Fruit fly (Drosophila melanogaster) whole organism, wandering third instar larva: Measurements from ENCODE around the gene yellow-e2.
A peak's percentile ranks its signal among the peaks of the same experiment; 100 is the strongest.

Experiments
- Abd-B ChIP-seq: fragments of >200 bp; optimal IDR thresholded peaks from 2 replicates; lab custom pipeline; 2017; ENCODE audit warnings: missing biosample characterization, missing genetic modification characterization
- CG32264 ChIP-seq: fragments of 200-800 bp; sonication (Bioruptor generic); optimal IDR thresholded peaks from 2 replicates; lab custom pipeline; 2016; ENCODE audit warnings: missing biosample characterization, missing genetic modification characterization
- CG9705 ChIP-seq: fragments of 200-800 bp; sonication (Bioruptor generic); optimal IDR thresholded peaks from 2 replicates; lab custom pipeline; 2018; ENCODE audit warnings: missing biosample characterization, mild to moderate bottlenecking, missing genetic modification characterization
- CrebA ChIP-seq: fragments of 200-800 bp; sonication (Bioruptor generic); optimal IDR thresholded peaks from 2 replicates; lab custom pipeline; 2016; ENCODE audit warnings: missing biosample characterization, mild to moderate bottlenecking, missing genetic modification characterization, borderline replicate concordance
- Dfd ChIP-seq: fragments of >200 bp; optimal IDR thresholded peaks from 2 replicates; lab custom pipeline; 2017; ENCODE audit warnings: missing biosample characterization, missing genetic modification characterization
- Dif ChIP-seq: fragments of 200-275, 200-300 bp; sonication (Bioruptor generic); optimal IDR thresholded peaks from 2 replicates; lab custom pipeline; 2018; ENCODE audit warnings: missing biosample characterization, missing genetic modification characterization; ENCODE audit not compliant: partially characterized antibody
- GATAd ChIP-seq: sonication (Bioruptor generic); optimal IDR thresholded peaks from 2 replicates; lab custom pipeline; 2016; ENCODE audit warnings: missing biosample characterization, missing genetic modification characterization
- HLH106 ChIP-seq: fragments of 200-800 bp; optimal IDR thresholded peaks from 3 replicates; lab custom pipeline; 2019; ENCODE audit warnings: missing biosample characterization, mild to moderate bottlenecking, missing genetic modification characterization, moderate library complexity
- Hnf4 ChIP-seq: fragments of 200-800 bp; sonication (Bioruptor generic); optimal IDR thresholded peaks from 2 replicates; lab custom pipeline; 2016; ENCODE audit warnings: missing biosample characterization, mild to moderate bottlenecking, missing genetic modification characterization
- Hr78 ChIP-seq: fragments of >200 bp; optimal IDR thresholded peaks from 2 replicates; lab custom pipeline; 2017; ENCODE audit warnings: missing biosample characterization, missing genetic modification characterization
- Hr83 ChIP-seq: fragments of 200-300 bp; sonication (Bioruptor generic); optimal IDR thresholded peaks from 2 replicates; lab custom pipeline; 2016; ENCODE audit warnings: missing biosample characterization, mild to moderate bottlenecking, missing genetic modification characterization, moderate library complexity; ENCODE audit not compliant: poor library complexity, severe bottlenecking
- Jra ChIP-seq: sonication (Bioruptor generic); optimal IDR thresholded peaks from 2 replicates; lab custom pipeline; 2016; ENCODE audit warnings: missing biosample characterization, missing genetic modification characterization
- Mio ChIP-seq: sonication (Bioruptor generic); optimal IDR thresholded peaks from 2 replicates; lab custom pipeline; 2016; ENCODE audit warnings: missing biosample characterization, missing genetic modification characterization
- Myc ChIP-seq: fragments of >200 bp; optimal IDR thresholded peaks from 2 replicates; lab custom pipeline; 2017
- N ChIP-seq: fragments of >200 bp; optimal IDR thresholded peaks from 2 replicates; lab custom pipeline; 2018; ENCODE audit warnings: missing biosample characterization, missing external identifiers, missing genetic modification characterization
- OdsH ChIP-seq: fragments of 200-800 bp; sonication (Bioruptor generic); optimal IDR thresholded peaks from 2 replicates; lab custom pipeline; 2016; ENCODE audit warnings: missing biosample characterization, mild to moderate bottlenecking, missing genetic modification characterization
- Rel ChIP-seq, 2 experiments: fragments of 200-800 bp; sonication (Bioruptor generic) in 1 of 2; optimal IDR thresholded peaks; 2 replicates in 1 of 2; 3 replicates in 1 of 2; lab custom pipeline; 2016 to 2019; ENCODE audit warnings: mild to moderate bottlenecking in 2 of 2, missing biosample characterization in 2 of 2, missing genetic modification characterization in 2 of 2, moderate library complexity in 1 of 2
- Sp1 ChIP-seq: fragments of 200-800 bp; sonication (Bioruptor generic); optimal IDR thresholded peaks from 3 replicates; lab custom pipeline; 2019; ENCODE audit warnings: missing biosample characterization, mild to moderate bottlenecking, missing genetic modification characterization, moderate library complexity
- Vsx2 ChIP-seq: fragments of 200-300, 225-300 bp; sonication (Bioruptor generic); optimal IDR thresholded peaks from 2 replicates; lab custom pipeline; 2018; ENCODE audit warnings: missing biosample characterization, missing genetic modification characterization; ENCODE audit not compliant: partially characterized antibody
- br ChIP-seq: fragments of 200-800 bp; sonication (Bioruptor generic); optimal IDR thresholded peaks from 2 replicates; lab custom pipeline; 2016; ENCODE audit warnings: missing biosample characterization, missing genetic modification characterization
- brk ChIP-seq: fragments of 200-800 bp; sonication (Bioruptor generic); optimal IDR thresholded peaks from 2 replicates; lab custom pipeline; 2016; ENCODE audit warnings: missing biosample characterization, mild to moderate bottlenecking, missing genetic modification characterization
- dl ChIP-seq, 2 experiments: fragments of 175-275, 200-275 bp in 1 of 2; fragments of 200-275 bp in 1 of 2; sonication (Bioruptor generic); optimal IDR thresholded peaks; lab custom pipeline; 2018; ENCODE audit warnings: mild to moderate bottlenecking in 2 of 2, missing biosample characterization in 2 of 2, missing genetic modification characterization in 2 of 2, moderate library complexity in 2 of 2; ENCODE audit not compliant: partially characterized antibody in 2 of 2, insufficient read depth in 1 of 2
- dmrt93B ChIP-seq: fragments of 200-800 bp; sonication (Bioruptor generic); optimal IDR thresholded peaks from 2 replicates; lab custom pipeline; 2018; ENCODE audit warnings: missing biosample characterization, mild to moderate bottlenecking, missing genetic modification characterization
- dsf ChIP-seq: sonication (Bioruptor generic); optimal IDR thresholded peaks from 2 replicates; lab custom pipeline; 2016; ENCODE audit warnings: missing biosample characterization, missing genetic modification characterization, borderline replicate concordance
- ey ChIP-seq: fragments of 200-800 bp; sonication (Bioruptor generic); optimal IDR thresholded peaks from 2 replicates; lab custom pipeline; 2016; ENCODE audit warnings: missing biosample characterization, missing genetic modification characterization
- foxo ChIP-seq, 2 experiments: fragments of 200-800 bp; sonication (Bioruptor generic); optimal IDR thresholded peaks; 2 replicates in 1 of 2; 3 replicates in 1 of 2; lab custom pipeline; 2016 to 2017; ENCODE audit warnings: missing biosample characterization in 2 of 2, missing genetic modification characterization in 2 of 2
- fru ChIP-seq: fragments of 200-800 bp; sonication (Bioruptor generic); optimal IDR thresholded peaks from 3 replicates; lab custom pipeline; 2016; ENCODE audit warnings: missing biosample characterization, mild to moderate bottlenecking, missing genetic modification characterization
- h ChIP-seq: fragments of 200-800 bp; sonication (Bioruptor generic); optimal IDR thresholded peaks from 3 replicates; lab custom pipeline; 2016; ENCODE audit warnings: missing biosample characterization, mild to moderate bottlenecking, missing genetic modification characterization
- jim ChIP-seq: fragments of 175-275, 200-325 bp; sonication (Bioruptor generic); optimal IDR thresholded peaks from 2 replicates; lab custom pipeline; 2016; ENCODE audit warnings: missing biosample characterization, mild to moderate bottlenecking, missing genetic modification characterization
- lola ChIP-seq: fragments of >200 bp; optimal IDR thresholded peaks from 2 replicates; lab custom pipeline; 2017; ENCODE audit warnings: missing biosample characterization, missing genetic modification characterization
- pan ChIP-seq: fragments of >200 bp; optimal IDR thresholded peaks from 2 replicates; lab custom pipeline; 2017
- psq ChIP-seq: fragments of 200-800 bp; sonication (Bioruptor generic); optimal IDR thresholded peaks from 3 replicates; lab custom pipeline; 2017; ENCODE audit warnings: missing biosample characterization, mild to moderate bottlenecking, missing genetic modification characterization, moderate library complexity
- rgr ChIP-seq: fragments of 200-800 bp; sonication (Bioruptor generic); optimal IDR thresholded peaks from 3 replicates; lab custom pipeline; 2016; ENCODE audit warnings: missing biosample characterization, mild to moderate bottlenecking, missing genetic modification characterization
- sage ChIP-seq: fragments of 200-800 bp; sonication (Bioruptor generic); optimal IDR thresholded peaks from 2 replicates; lab custom pipeline; 2016; ENCODE audit warnings: missing biosample characterization, mild to moderate bottlenecking, missing genetic modification characterization
- sv ChIP-seq: fragments of 200-800 bp; sonication (Bioruptor generic); optimal IDR thresholded peaks from 3 replicates; lab custom pipeline; 2016; ENCODE audit warnings: missing biosample characterization, missing genetic modification characterization
- tai ChIP-seq: sonication (Bioruptor generic); optimal IDR thresholded peaks from 2 replicates; lab custom pipeline; 2016; ENCODE audit warnings: missing biosample characterization, missing genetic modification characterization
- usp ChIP-seq: fragments of >200 bp; optimal IDR thresholded peaks from 2 replicates; lab custom pipeline; 2017; ENCODE audit warnings: missing biosample characterization, missing genetic modification characterization
- woc ChIP-seq: sonication (Bioruptor generic); optimal IDR thresholded peaks from 2 replicates; lab custom pipeline; 2016; ENCODE audit warnings: missing biosample characterization, mild to moderate bottlenecking, missing genetic modification characterization

The yellow-e2 gene

DNA sequence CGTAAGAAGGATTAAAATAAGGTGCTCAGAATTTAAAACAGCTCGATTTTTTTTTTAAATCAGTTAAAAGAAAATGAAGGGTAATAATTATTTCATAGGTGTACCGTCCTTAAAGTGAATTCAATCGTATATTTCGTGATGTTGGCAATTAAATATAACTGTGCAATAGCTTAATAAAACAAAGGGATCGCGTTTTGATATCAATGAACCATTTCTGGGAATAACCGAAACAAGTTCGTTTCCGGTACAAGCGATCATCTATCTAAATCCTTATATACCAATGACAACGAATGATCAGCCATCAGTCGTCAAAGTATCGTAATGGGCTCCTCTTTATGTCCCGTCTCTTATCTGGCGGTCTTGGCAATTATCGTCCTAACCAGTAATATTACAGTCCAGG, 37.5 kb downstream of the yellow-e2 start, which contains the start of gene CheA87a:
Gene CheA87a, plus strand, starts transcription at position 301 of the 400 bp plus-strand sequence.
- no peak for TF ChIP-seq dsf (GFP tag; lab: Kevin White, UChicago)
- TF ChIP-seq tai (GFP tag; lab: Kevin White, UChicago), result no peak
- TF ChIP-seq lola (GFP tag; lab: Kevin White, UChicago), result no peak

- peak; percentile 69 for TF ChIP-seq br
- TF ChIP-seq Hr78 (GFP tag; lab: Kevin White, UChicago), result no peak
- peak; percentile 85 for TF ChIP-seq tai (GFP tag; lab: Kevin White, UChicago)
- TF ChIP-seq Sp1, result peak; percentile 79
- TF ChIP-seq rgr (GFP tag; lab: Kevin White, UChicago), result peak; percentile 79
- peak; percentile 32 for TF ChIP-seq CG32264 (GFP tag; lab: Kevin White, UChicago)
- TF ChIP-seq dmrt93B, result peak; percentile 82
- no peak for TF ChIP-seq Hr83 (GFP tag; lab: Kevin White, UChicago)
- TF ChIP-seq Jra (GFP tag; lab: Kevin White, UChicago), result peak; percentile 80
- TF ChIP-seq HLH106, result peak; percentile 77
- TF ChIP-seq jim (GFP tag; lab: Kevin White, UChicago), result no peak
- peak; percentile 80 for TF ChIP-seq h (GFP tag; lab: Kevin White, UChicago)
- TF ChIP-seq woc, result peak; percentile 72
- no peak for TF ChIP-seq N
- TF ChIP-seq sage (GFP tag; lab: Kevin White, UChicago), result peak; percentile 24
- no peak for TF ChIP-seq pan (lab: Kevin White, UChicago)
- TF ChIP-seq GATAd (GFP tag; lab: Kevin White, UChicago), result peak; percentile 62
- peak; percentile 78 for TF ChIP-seq ey
- peak; percentile 64 for TF ChIP-seq CG9705 (GFP tag; lab: Kevin White, UChicago)
- TF ChIP-seq fru (GFP tag; lab: Kevin White, UChicago), result peak; percentile 82
- peak; percentile 68 for TF ChIP-seq brk (GFP tag; lab: Kevin White, UChicago)
- TF ChIP-seq psq (GFP tag; lab: Kevin White, UChicago), result peak; percentile 77
- TF ChIP-seq CrebA (GFP tag; lab: Kevin White, UChicago), result no peak
- peak; percentile 79 for TF ChIP-seq OdsH (GFP tag; lab: Kevin White, UChicago)
- no peak for TF ChIP-seq Myc (lab: Kevin White, UChicago)
- peak in 1 of 2 experiments; percentile 88 for TF ChIP-seq foxo (GFP tag; optimal IDR thresholded peaks at IDR 0.05; lab: Kevin White, UChicago)
- no peak for TF ChIP-seq Vsx2 (GFP tag; lab: Kevin White, UChicago)
- no peak for TF ChIP-seq Abd-B (GFP tag; lab: Kevin White, UChicago)
- no peak for TF ChIP-seq dl (GFP tag; optimal IDR thresholded peaks at IDR 0.05; lab: Kevin White, UChicago; ENCODE audit: insufficient read depth in 1 of 2, partially characterized antibody in 2 of 2)
- TF ChIP-seq usp (GFP tag; lab: Kevin White, UChicago), result no peak
- TF ChIP-seq Hnf4 (GFP tag; lab: Kevin White, UChicago), result peak; percentile 71
- peak; percentile 73 for TF ChIP-seq dsf (GFP tag; lab: Kevin White, UChicago)
- TF ChIP-seq Dif (GFP tag; lab: Kevin White, UChicago), result no peak
- TF ChIP-seq Dfd (GFP tag; lab: Kevin White, UChicago), result no peak
- TF ChIP-seq Mio (GFP tag; lab: Kevin White, UChicago), result no peak
- TF ChIP-seq sv (GFP tag; lab: Kevin White, UChicago), result peak; percentile 54
- TF ChIP-seq Rel (GFP tag; optimal IDR thresholded peaks at IDR 0.05; lab: Kevin White, UChicago), result no peak
- no peak for TF ChIP-seq Rel (tag; optimal IDR thresholded peaks at IDR 0.05; lab: Kevin White, UChicago)
- TF ChIP-seq lola (GFP tag; lab: Kevin White, UChicago), result no peak
These were observed 40.0 kb downstream of the yellow-e2 start, which contains the start of gene Elp6 for dm6 chr3R:13366561-13367518. Gene Elp6, minus strand, starts transcription at chr3R:13366910.
